Worm (Caenorhabditis elegans) whole organism, L2 larva: ENCODE measurements around the gene M05D6.1.

Experiments
- C34F6.9 ChIP-seq: fragments of 150-350 bp; optimal IDR thresholded peaks from 2 replicates; lab custom pipeline; 2014; ENCODE audit warnings: missing biosample characterization, missing genetic modification characterization
- F13H6.1 ChIP-seq: sonication (generic microtip); optimal IDR thresholded peaks from 2 replicates; lab custom pipeline; 2016; ENCODE audit warnings: missing genetic modification characterization, missing compliant biosample characterization
- ZK546.5 ChIP-seq: sonication (generic microtip); optimal IDR thresholded peaks from 2 replicates; lab custom pipeline; 2017; ENCODE audit warnings: missing biosample characterization, missing genetic modification characterization
- alr-1 ChIP-seq: fragments of 150-350 bp; optimal IDR thresholded peaks from 2 replicates; lab custom pipeline; 2014; ENCODE audit warnings: missing biosample characterization, missing genetic modification characterization
- crh-2 ChIP-seq: sonication (generic microtip); optimal IDR thresholded peaks from 2 replicates; lab custom pipeline; 2017; ENCODE audit warnings: missing biosample characterization, missing genetic modification characterization
- fos-1 ChIP-seq: fragments of 150-350 bp; optimal IDR thresholded peaks from 2 replicates; lab custom pipeline; 2014; ENCODE audit warnings: missing biosample characterization, missing genetic modification characterization
- gmeb-1 ChIP-seq: fragments of 150-350 bp; optimal IDR thresholded peaks from 2 replicates; lab custom pipeline; 2014; ENCODE audit warnings: missing biosample characterization, missing genetic modification characterization
- lsy-2 ChIP-seq, 2 experiments: fragments of 150-350 bp in 1 of 2; sonication (generic microtip) in 1 of 2; optimal IDR thresholded peaks; 2 replicates each; lab custom pipeline; 2014 to 2017; ENCODE audit warnings: missing biosample characterization in 2 of 2, missing genetic modification characterization in 2 of 2
- mdl-1 ChIP-seq, 2 experiments: fragments of 150-350 bp in 1 of 2; sonication (generic microtip) in 1 of 2; optimal IDR thresholded peaks; 2 replicates each; lab custom pipeline; 2017; ENCODE audit warnings: missing biosample characterization in 2 of 2, missing genetic modification characterization in 2 of 2
- nhr-11 ChIP-seq: fragments of 150-350 bp; optimal IDR thresholded peaks from 2 replicates; lab custom pipeline; 2014; ENCODE audit warnings: missing biosample characterization, missing genetic modification characterization
- nhr-129 ChIP-seq: fragments of 150-350 bp; optimal IDR thresholded peaks from 2 replicates; lab custom pipeline; 2014; ENCODE audit warnings: missing biosample characterization, missing genetic modification characterization
- nhr-25 ChIP-seq: fragments of 150-350 bp; sonication (generic microtip); optimal IDR thresholded peaks from 3 replicates; lab custom pipeline; 2014; ENCODE audit warnings: missing biosample characterization, missing genetic modification characterization
- sem-4 ChIP-seq: fragments of 150-350 bp; optimal IDR thresholded peaks from 2 replicates; lab custom pipeline; 2014; ENCODE audit warnings: missing biosample characterization, missing genetic modification reagents, missing genetic modification characterization
- sma-3 ChIP-seq: sonication (generic microtip); optimal IDR thresholded peaks from 2 replicates; lab custom pipeline; 2016; ENCODE audit warnings: missing genetic modification reagents, missing genetic modification characterization, missing compliant biosample characterization
- snpc-4 ChIP-seq: fragments of 150-350 bp; optimal IDR thresholded peaks from 2 replicates; lab custom pipeline; 2014; ENCODE audit warnings: missing biosample characterization, missing genetic modification characterization
- unc-39 ChIP-seq: fragments of 150-350 bp; optimal IDR thresholded peaks from 2 replicates; lab custom pipeline; 2014; ENCODE audit warnings: missing biosample characterization, missing genetic modification characterization
- unc-55 ChIP-seq: fragments of 150-350 bp; sonication (generic microtip); optimal IDR thresholded peaks from 3 replicates; lab custom pipeline; 2014; ENCODE audit warnings: missing biosample characterization, missing genetic modification reagents, missing genetic modification characterization
- unc-62 ChIP-seq: fragments of 150-350 bp; optimal IDR thresholded peaks from 2 replicates; lab custom pipeline; 2014; ENCODE audit warnings: missing biosample characterization, missing genetic modification reagents, missing genetic modification characterization
- zag-1 ChIP-seq: fragments of 150-350 bp; optimal IDR thresholded peaks from 2 replicates; lab custom pipeline; 2014; ENCODE audit warnings: missing biosample characterization, missing genetic modification characterization

M05D6.1 gene

ce11 chrII:8428947-8429919 is 46.0 kb downstream of the M05D6.1 start:
- TF ChIP-seq sma-3 (GFP tag; lab: Kevin White, UChicago), result peak; percentile 1
- TF ChIP-seq zag-1 (tag; lab: Kevin White, UChicago), result no peak
- no peak for TF ChIP-seq unc-62 (GFP tag; lab: Kevin White, UChicago)
- TF ChIP-seq nhr-129 (tag; lab: Kevin White, UChicago), result peak; percentile 37
- peak in 1 of 2 experiments; percentile 60 for TF ChIP-seq lsy-2 (tag; optimal IDR thresholded peaks at IDR 0.05; lab: Kevin White, UChicago)
- TF ChIP-seq C34F6.9 (tag; lab: Kevin White, UChicago), result peak; percentile 26
- TF ChIP-seq unc-55, result peak; percentile 45
- TF ChIP-seq mdl-1 (tag; optimal IDR thresholded peaks at IDR 0.05; lab: Kevin White, UChicago), result no peak
- TF ChIP-seq crh-2, result peak; percentile 39
- no peak for TF ChIP-seq F13H6.1 (tag; lab: Kevin White, UChicago)

ce11 chrII:8428758-8428946 is 46.6 kb downstream of the M05D6.1 start, which contains the start of gene F14E5.2:
TSS of gene F14E5.2 (minus strand) at chrII:8428858.
- TF ChIP-seq sem-4 (tag; lab: Kevin White, UChicago) (no peak), nhr-11 (tag; lab: Kevin White, UChicago) (no peak), fos-1 (tag; lab: Kevin White, UChicago) (no peak), unc-39 (tag; lab: Kevin White, UChicago) (no peak), ZK546.5 (no peak), alr-1 (no peak), gmeb-1 (tag; lab: Kevin White, UChicago) (no peak), snpc-4 (tag; lab: Kevin White, UChicago) (no peak), unc-55 (no peak), nhr-25 (tag; lab: Kevin White, UChicago) (no peak)
